Worm (Caenorhabditis elegans): ENCODE measurements around the gene eat-20.
A peak's percentile ranks its signal among the peaks of the same experiment; 100 is the strongest.

Gene eat-20

DNA sequence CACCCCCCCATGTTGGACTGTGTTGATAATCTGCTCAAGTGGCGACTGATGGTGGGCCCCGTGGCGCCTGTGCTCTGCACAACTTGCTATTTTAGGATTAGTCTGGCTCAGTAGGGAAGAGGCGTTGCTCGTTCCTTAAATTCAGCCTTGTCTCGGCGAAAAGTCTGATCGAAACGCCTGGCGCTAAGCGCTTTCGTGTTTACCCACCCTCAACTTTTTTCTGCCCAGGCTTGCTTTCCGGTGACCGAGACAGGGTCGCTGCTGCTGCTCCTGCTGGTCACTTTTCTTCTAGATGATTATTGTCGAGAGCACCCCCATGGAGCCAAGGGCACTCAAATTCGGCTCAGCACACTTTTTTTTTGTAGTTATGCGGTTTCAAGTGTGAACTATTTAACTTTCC is 4.7 kb downstream of the eat-20 start:
- TF ChIP-seq unc-62 (GFP tag; optimal IDR thresholded peaks at IDR 0.05 in 1 of 2) (no peak), unc-62 (tag; optimal IDR thresholded peaks at IDR 0.05) (no peak), set-16 (GFP tag; IDR thresholded peaks at IDR 0.05) (peak; percentile 59), lim-7 (GFP tag; IDR thresholded peaks at IDR 0.05) (0 out of 2 replicates have a peak, but pooled peaks have one; percentile 14), ceh-32 (tag; optimal IDR thresholded peaks at IDR 0.05; ENCODE audit: poor library complexity) (no peak), mxl-3 (GFP tag; optimal IDR thresholded peaks at IDR 0.05) (peak; percentile 7)

DNA sequence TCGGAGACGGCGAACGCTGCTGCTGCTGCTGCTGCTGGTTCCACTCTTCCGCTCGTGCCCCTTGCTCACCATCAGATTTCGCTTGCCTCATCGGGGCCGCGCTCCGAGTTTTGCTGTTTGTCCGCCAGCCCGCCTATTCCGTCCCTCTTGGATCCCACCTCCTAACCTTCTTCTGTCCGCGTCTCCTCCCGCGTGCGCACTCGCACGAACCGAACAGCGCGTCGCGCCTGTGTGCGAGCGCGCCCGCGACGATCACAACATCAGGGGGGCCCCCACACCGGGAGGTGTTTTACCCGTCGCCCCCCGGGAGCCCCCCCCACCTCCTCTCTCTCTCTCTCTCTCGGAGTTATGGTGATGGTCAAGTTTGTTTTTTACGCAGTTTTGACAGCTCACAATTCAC is 6.0 kb downstream of the eat-20 start:
- TF ChIP-seq ceh-32 (tag; optimal IDR thresholded peaks at IDR 0.05; ENCODE audit: poor library complexity) (no peak), egl-43 (GFP tag; IDR thresholded peaks at IDR 0.05) (peak; percentile 68; the same call in 1 of the 2 replicates), unc-130 (GFP tag; optimal IDR thresholded peaks at IDR 0.05) (no peak), lir-3 (tag; optimal IDR thresholded peaks at IDR 0.05) (no peak), aha-1 (tag) (peak; percentile 30), nhr-76 (tag; optimal IDR thresholded peaks at IDR 0.05) (no peak), nhr-41 (GFP tag; IDR thresholded peaks at IDR 0.05) (no peak), nhr-102 (tag; optimal IDR thresholded peaks at IDR 0.05) (no peak), mep-1 (tag; optimal IDR thresholded peaks at IDR 0.05) (no peak), duxl-1 (tag; optimal IDR thresholded peaks at IDR 0.05; ENCODE audit: poor library complexity) (no peak), lin-13 (GFP tag; optimal IDR thresholded peaks at IDR 0.05) (no peak), Y105C5A.15 (GFP tag; IDR thresholded peaks at IDR 0.05) (no peak), nhr-25 (tag; optimal IDR thresholded peaks at IDR 0.05; ENCODE audit: borderline replicate concordance, insufficient read depth) (no peak), tra-1 (GFP tag; IDR thresholded peaks at IDR 0.05) (no peak), lin-15B (tag; optimal IDR thresholded peaks at IDR 0.05) (no peak), Y5F2A.4 (GFP tag; optimal IDR thresholded peaks at IDR 0.05) (no peak), ceh-62 (tag; optimal IDR thresholded peaks at IDR 0.05) (no peak), ZK337.2 (GFP tag; IDR thresholded peaks at IDR 0.05) (no peak), dpl-1 (GFP tag; optimal IDR thresholded peaks at IDR 0.05) (no peak), nhr-111 (GFP tag; optimal IDR thresholded peaks at IDR 0.05) (no peak), lin-29 (GFP tag; IDR thresholded peaks at IDR 0.05) (no peak), tag-97 (GFP tag; IDR thresholded peaks at IDR 0.05) (0 out of 2 replicates have a peak, but pooled peaks have one; percentile 19), set-16 (GFP tag; IDR thresholded peaks at IDR 0.05) (peak; percentile 99), ama-1 (optimal IDR thresholded peaks at IDR 0.05) (no peak), unc-39 (tag; optimal IDR thresholded peaks at IDR 0.05) (no peak), daf-16 (GFP tag; optimal IDR thresholded peaks at IDR 0.05) (no peak), daf-16 (tag; optimal IDR thresholded peaks at IDR 0.05) (no peak), T20F7.1 (GFP tag; optimal IDR thresholded peaks at IDR 0.05) (no peak), mxl-2 (GFP tag; conservative IDR thresholded peaks at IDR 0.05) (no peak), dve-1 (tag; optimal IDR thresholded peaks at IDR 0.05; ENCODE audit: insufficient read depth) (no peak), ceh-44 (GFP tag; IDR thresholded peaks at IDR 0.05) (no peak), unc-62 (GFP tag; optimal IDR thresholded peaks at IDR 0.05 in 1 of 2) (no peak), unc-62 (tag; optimal IDR thresholded peaks at IDR 0.05) (no peak), nhr-77 (tag; optimal IDR thresholded peaks at IDR 0.05) (no peak), snpc-4 (tag; optimal IDR thresholded peaks at IDR 0.05) (no peak), nhr-11 (tag; optimal IDR thresholded peaks at IDR 0.05) (no peak), vab-7 (GFP tag; IDR thresholded peaks at IDR 0.05) (no peak), lim-7 (GFP tag; IDR thresholded peaks at IDR 0.05) (0 out of 2 replicates have a peak, but pooled peaks have one; percentile 15), snpc-1.2 (GFP tag; IDR thresholded peaks at IDR 0.05) (0 out of 2 replicates have a peak, but pooled peaks have one; percentile 12), pha-4 (GFP tag; IDR thresholded peaks at IDR 0.05) (peak; percentile 62; the same call in 1 of the 2 replicates), pha-4 (tag; optimal IDR thresholded peaks at IDR 0.05) (no peak), dmd-8 (GFP tag; IDR thresholded peaks at IDR 0.05) (no peak), D1046.2 (GFP tag; IDR thresholded peaks at IDR 0.05) (no peak), R02D3.7 (tag; optimal IDR thresholded peaks at IDR 0.05) (no peak), nhr-237 (tag; optimal IDR thresholded peaks at IDR 0.05) (no peak), sdz-12 (GFP tag; optimal IDR thresholded peaks at IDR 0.05) (no peak), zfp-2 (tag; optimal IDR thresholded peaks at IDR 0.05) (no peak), lin-1 (GFP tag; IDR thresholded peaks at IDR 0.05) (no peak)
